Fruit fly (Drosophila melanogaster): ENCODE results near the gene CG9970.

The CG9970 gene

DNA sequence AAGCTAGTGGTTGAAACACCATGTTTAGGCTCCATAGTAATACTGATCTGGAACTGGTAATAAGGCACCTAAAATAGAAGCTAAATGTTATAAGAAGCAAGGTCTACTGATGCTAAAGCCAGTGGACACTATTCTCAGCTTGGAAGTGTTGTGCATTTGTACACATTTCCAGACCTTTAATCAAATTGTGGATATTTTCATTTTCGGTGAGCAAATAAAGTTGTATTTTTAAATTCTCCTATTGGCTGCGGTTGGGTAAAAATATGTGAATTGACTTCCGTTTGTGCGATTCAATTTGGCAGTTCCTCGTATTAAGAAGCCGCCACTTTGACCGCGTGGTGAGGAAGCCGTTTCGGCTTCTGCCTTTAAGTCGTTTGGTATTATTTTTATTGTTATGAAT, at the start of gene CG9970:
CG9970 (minus strand) TSS at position 101 of the 400 bp plus-strand sequence.
- TF ChIP-seq cic (GFP tag; optimal IDR thresholded peaks at IDR 0.05) = no peak
- TF ChIP-seq CG12768 (GFP tag; optimal IDR thresholded peaks at IDR 0.05) = no peak
- no peak for TF ChIP-seq CG11617 (GFP tag; optimal IDR thresholded peaks at IDR 0.05)

dm6 chr3L:2960949-2961584, 44.6 kb upstream of the CG9970 start, which contains the start of the genes CG34025 and Or63a:
TSS of gene CG34025 (minus strand) at chr3L:2961049.
TSS of gene Or63a (plus strand) at chr3L:2961534.
- TF ChIP-seq bab1 (GFP tag; optimal IDR thresholded peaks at IDR 0.05) (no peak), CG5204 (GFP tag; optimal IDR thresholded peaks at IDR 0.05) (no peak), CG7045 (GFP tag; optimal IDR thresholded peaks at IDR 0.05) (no peak), Hr96 (GFP tag; optimal IDR thresholded peaks at IDR 0.05) (no peak), Mnt (GFP tag; optimal IDR thresholded peaks at IDR 0.05) (no peak), tj (GFP tag; optimal IDR thresholded peaks at IDR 0.05) (no peak), cnc (optimal IDR thresholded peaks at IDR 0.05) (no peak), CG33017 (tag; optimal IDR thresholded peaks at IDR 0.05) (no peak), pad (GFP tag; optimal IDR thresholded peaks at IDR 0.05) (no peak), kay (GFP tag; ENCODE audit: borderline replicate concordance) (no peak), toe (GFP tag; optimal IDR thresholded peaks at IDR 0.05) (no peak), CG1620 (GFP tag; optimal IDR thresholded peaks at IDR 0.05) (no peak), Clk (GFP tag; optimal IDR thresholded peaks at IDR 0.05) (no peak), ovo (GFP tag; optimal IDR thresholded peaks at IDR 0.05) (no peak), CG14711 (tag; optimal IDR thresholded peaks at IDR 0.05) (no peak), Crg-1 (GFP tag; optimal IDR thresholded peaks at IDR 0.05) (no peak)

dm6 chr3L:2951518-2951917, 35.1 kb upstream of the CG9970 start, which contains the start of gene CG32846:
TSS of gene CG32846 (minus strand) at chr3L:2951618.
- TF ChIP-seq CG7045 (GFP tag; optimal IDR thresholded peaks at IDR 0.05) (no peak), Mnt (GFP tag; optimal IDR thresholded peaks at IDR 0.05) (no peak), CG1620 (GFP tag; optimal IDR thresholded peaks at IDR 0.05) (no peak), bab1 (GFP tag; optimal IDR thresholded peaks at IDR 0.05) (no peak), CG5204 (GFP tag; optimal IDR thresholded peaks at IDR 0.05) (no peak), CG11617 (GFP tag; optimal IDR thresholded peaks at IDR 0.05) (no peak)

DNA sequence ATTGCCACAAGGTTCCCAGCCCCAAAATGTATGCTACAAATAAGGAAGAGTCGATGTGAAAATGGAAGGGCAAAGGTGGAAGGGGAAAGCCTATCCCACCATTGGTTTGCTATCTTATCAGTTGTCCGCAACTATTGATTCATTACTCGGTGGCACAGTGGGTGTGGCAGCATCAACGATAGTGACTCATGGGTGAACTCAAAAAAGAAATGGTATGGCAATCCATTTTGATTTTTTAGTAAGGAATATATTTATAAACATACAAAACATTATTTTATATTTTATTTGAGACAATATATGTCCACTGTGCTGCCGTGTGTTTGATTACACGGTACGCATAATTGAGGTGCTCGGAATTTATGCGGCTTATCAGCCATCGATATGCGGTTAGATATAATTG, 6.6 kb upstream of the CG9970 start:
- TF ChIP-seq kay (GFP tag; ENCODE audit: borderline replicate concordance) (peak; percentile 75), CG5204 (GFP tag; optimal IDR thresholded peaks at IDR 0.05) (no peak)

DNA sequence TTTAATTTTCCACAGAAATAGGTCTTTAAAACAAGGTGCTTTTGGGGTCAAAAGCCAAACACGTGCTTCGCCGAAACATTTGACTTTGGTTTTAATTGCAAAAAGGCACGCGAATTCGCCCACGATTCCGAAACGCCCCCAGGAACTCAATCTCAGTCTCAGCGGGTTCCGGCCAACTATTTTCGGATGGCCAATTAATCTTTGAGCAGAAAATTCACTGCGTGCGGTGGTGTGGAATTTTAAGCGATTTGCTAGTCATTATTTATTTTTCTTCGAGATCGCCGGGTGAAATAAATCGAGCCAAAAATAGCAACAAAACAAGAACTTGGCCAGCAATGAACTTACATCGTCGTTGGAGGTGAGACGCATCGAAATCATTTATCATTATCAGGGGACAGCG, 2.2 kb upstream of the CG9970 start:
- TF ChIP-seq CG12768 (GFP tag; optimal IDR thresholded peaks at IDR 0.05) (no peak), CG1620 (GFP tag; optimal IDR thresholded peaks at IDR 0.05) (no peak), ovo (GFP tag; optimal IDR thresholded peaks at IDR 0.05) (no peak), bab1 (GFP tag; optimal IDR thresholded peaks at IDR 0.05) (no peak), CG5204 (GFP tag; optimal IDR thresholded peaks at IDR 0.05) (no peak), tj (GFP tag; optimal IDR thresholded peaks at IDR 0.05) (no peak), CG7101 (tag; optimal IDR thresholded peaks at IDR 0.05) (no peak), cnc (optimal IDR thresholded peaks at IDR 0.05) (no peak), CG11617 (GFP tag; optimal IDR thresholded peaks at IDR 0.05) (no peak)

- TF ChIP-seq ovo (GFP tag; optimal IDR thresholded peaks at IDR 0.05) = no peak
Measured at dm6 chr3L:2913291-2913690, 3.2 kb downstream of the CG9970 start.

dm6 chr3L:2909523-2910042, 6.9 kb downstream of the CG9970 start:
- TF ChIP-seq CG33017 (tag; optimal IDR thresholded peaks at IDR 0.05) (no peak), CG11617 (GFP tag; optimal IDR thresholded peaks at IDR 0.05) (no peak), bab1 (GFP tag; optimal IDR thresholded peaks at IDR 0.05) (no peak), Hr96 (GFP tag; optimal IDR thresholded peaks at IDR 0.05) (no peak), Crg-1 (GFP tag; optimal IDR thresholded peaks at IDR 0.05) (no peak), CG12768 (GFP tag; optimal IDR thresholded peaks at IDR 0.05) (no peak), kay (GFP tag; ENCODE audit: borderline replicate concordance) (no peak), cic (GFP tag; optimal IDR thresholded peaks at IDR 0.05) (no peak), cnc (optimal IDR thresholded peaks at IDR 0.05) (no peak), tj (GFP tag; optimal IDR thresholded peaks at IDR 0.05) (no peak), ovo (GFP tag; optimal IDR thresholded peaks at IDR 0.05) (no peak), pad (GFP tag; optimal IDR thresholded peaks at IDR 0.05) (no peak), CG7045 (GFP tag; optimal IDR thresholded peaks at IDR 0.05) (no peak), Clk (GFP tag; optimal IDR thresholded peaks at IDR 0.05) (no peak), CG7101 (tag; optimal IDR thresholded peaks at IDR 0.05) (no peak), CG14711 (tag; optimal IDR thresholded peaks at IDR 0.05) (no peak), CG5204 (GFP tag; optimal IDR thresholded peaks at IDR 0.05) (no peak), Mnt (GFP tag; optimal IDR thresholded peaks at IDR 0.05) (no peak), toe (GFP tag; optimal IDR thresholded peaks at IDR 0.05) (no peak), CG1620 (GFP tag; optimal IDR thresholded peaks at IDR 0.05) (no peak)
